Fruit fly (Drosophila melanogaster) whole organism, wandering third instar larva: ENCODE results near the gene daw.

ENCODE experiments used
- Abd-B ChIP-seq: fragments of >200 bp; optimal IDR thresholded peaks from 2 replicates; lab custom pipeline; 2017; ENCODE audit warnings: missing biosample characterization, missing genetic modification characterization
- CG32264 ChIP-seq: fragments of 200-800 bp; sonication (Bioruptor generic); optimal IDR thresholded peaks from 2 replicates; lab custom pipeline; 2016; ENCODE audit warnings: missing biosample characterization, missing genetic modification characterization
- CrebA ChIP-seq: fragments of 200-800 bp; sonication (Bioruptor generic); optimal IDR thresholded peaks from 2 replicates; lab custom pipeline; 2016; ENCODE audit warnings: missing biosample characterization, mild to moderate bottlenecking, missing genetic modification characterization, borderline replicate concordance
- Dfd ChIP-seq: fragments of >200 bp; optimal IDR thresholded peaks from 2 replicates; lab custom pipeline; 2017; ENCODE audit warnings: missing biosample characterization, missing genetic modification characterization
- Dif ChIP-seq: fragments of 200-275, 200-300 bp; sonication (Bioruptor generic); optimal IDR thresholded peaks from 2 replicates; lab custom pipeline; 2018; ENCODE audit warnings: missing biosample characterization, missing genetic modification characterization; ENCODE audit not compliant: partially characterized antibody
- HLH106 ChIP-seq: fragments of 200-800 bp; optimal IDR thresholded peaks from 3 replicates; lab custom pipeline; 2019; ENCODE audit warnings: missing biosample characterization, mild to moderate bottlenecking, missing genetic modification characterization, moderate library complexity
- Hnf4 ChIP-seq: fragments of 200-800 bp; sonication (Bioruptor generic); optimal IDR thresholded peaks from 2 replicates; lab custom pipeline; 2016; ENCODE audit warnings: missing biosample characterization, mild to moderate bottlenecking, missing genetic modification characterization
- Hr78 ChIP-seq: fragments of >200 bp; optimal IDR thresholded peaks from 2 replicates; lab custom pipeline; 2017; ENCODE audit warnings: missing biosample characterization, missing genetic modification characterization
- Hr83 ChIP-seq: fragments of 200-300 bp; sonication (Bioruptor generic); optimal IDR thresholded peaks from 2 replicates; lab custom pipeline; 2016; ENCODE audit warnings: missing biosample characterization, mild to moderate bottlenecking, missing genetic modification characterization, moderate library complexity; ENCODE audit not compliant: poor library complexity, severe bottlenecking
- Jra ChIP-seq: sonication (Bioruptor generic); optimal IDR thresholded peaks from 2 replicates; lab custom pipeline; 2016; ENCODE audit warnings: missing biosample characterization, missing genetic modification characterization
- Mio ChIP-seq: sonication (Bioruptor generic); optimal IDR thresholded peaks from 2 replicates; lab custom pipeline; 2016; ENCODE audit warnings: missing biosample characterization, missing genetic modification characterization
- N ChIP-seq: fragments of >200 bp; optimal IDR thresholded peaks from 2 replicates; lab custom pipeline; 2018; ENCODE audit warnings: missing biosample characterization, missing external identifiers, missing genetic modification characterization
- Rel ChIP-seq, 2 experiments: fragments of 200-800 bp; sonication (Bioruptor generic) in 1 of 2; optimal IDR thresholded peaks; 2 replicates in 1 of 2; 3 replicates in 1 of 2; lab custom pipeline; 2016 to 2019; ENCODE audit warnings: mild to moderate bottlenecking in 2 of 2, missing biosample characterization in 2 of 2, missing genetic modification characterization in 2 of 2, moderate library complexity in 1 of 2
- Sp1 ChIP-seq: fragments of 200-800 bp; sonication (Bioruptor generic); optimal IDR thresholded peaks from 3 replicates; lab custom pipeline; 2019; ENCODE audit warnings: missing biosample characterization, mild to moderate bottlenecking, missing genetic modification characterization, moderate library complexity
- br ChIP-seq: fragments of 200-800 bp; sonication (Bioruptor generic); optimal IDR thresholded peaks from 2 replicates; lab custom pipeline; 2016; ENCODE audit warnings: missing biosample characterization, missing genetic modification characterization
- brk ChIP-seq: fragments of 200-800 bp; sonication (Bioruptor generic); optimal IDR thresholded peaks from 2 replicates; lab custom pipeline; 2016; ENCODE audit warnings: missing biosample characterization, mild to moderate bottlenecking, missing genetic modification characterization
- dmrt93B ChIP-seq: fragments of 200-800 bp; sonication (Bioruptor generic); optimal IDR thresholded peaks from 2 replicates; lab custom pipeline; 2018; ENCODE audit warnings: missing biosample characterization, mild to moderate bottlenecking, missing genetic modification characterization
- ey ChIP-seq: fragments of 200-800 bp; sonication (Bioruptor generic); optimal IDR thresholded peaks from 2 replicates; lab custom pipeline; 2016; ENCODE audit warnings: missing biosample characterization, missing genetic modification characterization
- h ChIP-seq: fragments of 200-800 bp; sonication (Bioruptor generic); optimal IDR thresholded peaks from 3 replicates; lab custom pipeline; 2016; ENCODE audit warnings: missing biosample characterization, mild to moderate bottlenecking, missing genetic modification characterization
- jim ChIP-seq: fragments of 175-275, 200-325 bp; sonication (Bioruptor generic); optimal IDR thresholded peaks from 2 replicates; lab custom pipeline; 2016; ENCODE audit warnings: missing biosample characterization, mild to moderate bottlenecking, missing genetic modification characterization
- lola ChIP-seq: fragments of >200 bp; optimal IDR thresholded peaks from 2 replicates; lab custom pipeline; 2017; ENCODE audit warnings: missing biosample characterization, missing genetic modification characterization
- pan ChIP-seq: fragments of >200 bp; optimal IDR thresholded peaks from 2 replicates; lab custom pipeline; 2017
- psq ChIP-seq: fragments of 200-800 bp; sonication (Bioruptor generic); optimal IDR thresholded peaks from 3 replicates; lab custom pipeline; 2017; ENCODE audit warnings: missing biosample characterization, mild to moderate bottlenecking, missing genetic modification characterization, moderate library complexity
- rgr ChIP-seq: fragments of 200-800 bp; sonication (Bioruptor generic); optimal IDR thresholded peaks from 3 replicates; lab custom pipeline; 2016; ENCODE audit warnings: missing biosample characterization, mild to moderate bottlenecking, missing genetic modification characterization
- sage ChIP-seq: fragments of 200-800 bp; sonication (Bioruptor generic); optimal IDR thresholded peaks from 2 replicates; lab custom pipeline; 2016; ENCODE audit warnings: missing biosample characterization, mild to moderate bottlenecking, missing genetic modification characterization
- sv ChIP-seq: fragments of 200-800 bp; sonication (Bioruptor generic); optimal IDR thresholded peaks from 3 replicates; lab custom pipeline; 2016; ENCODE audit warnings: missing biosample characterization, missing genetic modification characterization
- tai ChIP-seq: sonication (Bioruptor generic); optimal IDR thresholded peaks from 2 replicates; lab custom pipeline; 2016; ENCODE audit warnings: missing biosample characterization, missing genetic modification characterization
- usp ChIP-seq: fragments of >200 bp; optimal IDR thresholded peaks from 2 replicates; lab custom pipeline; 2017; ENCODE audit warnings: missing biosample characterization, missing genetic modification characterization
- woc ChIP-seq: sonication (Bioruptor generic); optimal IDR thresholded peaks from 2 replicates; lab custom pipeline; 2016; ENCODE audit warnings: missing biosample characterization, mild to moderate bottlenecking, missing genetic modification characterization

daw gene

DNA sequence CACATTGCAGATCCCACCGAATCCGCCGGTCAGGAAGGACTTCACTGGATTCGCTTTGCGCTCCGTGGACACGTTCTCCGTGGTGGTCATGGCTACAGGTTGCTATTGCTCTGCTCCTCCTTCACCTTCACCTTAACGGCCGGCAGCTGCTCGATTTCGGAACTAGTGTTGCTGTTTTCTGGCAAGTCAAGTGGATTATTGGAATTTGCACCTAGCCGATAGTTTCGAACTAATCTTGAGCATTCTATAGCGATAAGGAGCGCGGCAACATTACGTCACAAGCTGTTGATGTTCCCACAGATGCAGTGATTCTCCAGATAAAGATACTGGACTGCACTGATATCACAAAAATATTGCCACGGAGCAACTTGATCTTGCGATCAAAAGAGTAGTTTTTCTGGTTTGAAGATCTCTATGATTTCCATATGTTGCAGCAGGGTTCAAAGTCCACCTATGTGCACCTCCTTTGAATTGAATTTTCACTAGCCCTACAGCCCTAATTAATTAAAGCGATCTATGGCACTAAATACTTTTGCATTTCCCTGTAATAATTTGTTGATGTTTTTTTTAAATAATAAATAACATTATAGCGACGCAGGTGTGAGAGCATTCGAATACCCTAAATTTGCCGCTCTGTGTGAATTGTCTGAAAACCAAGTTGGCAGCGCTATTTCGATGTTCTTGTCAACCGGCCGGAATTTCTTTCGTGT lies 35.4 kb upstream of the daw start, which contains the start of the genes colt and HINT1:
colt (minus strand) TSS at position 594 of the 710 bp plus-strand sequence.
HINT1 (plus strand) TSS at position 660 of the 710 bp plus-strand sequence.
- TF ChIP-seq usp (GFP tag; lab: Kevin White, UChicago) (no peak), HLH106 (tag; lab: Kevin White, UChicago) (peak; percentile 4), rgr (GFP tag; lab: Kevin White, UChicago) (no peak), Sp1 (GFP tag; lab: Kevin White, UChicago) (peak; percentile 57), Hnf4 (GFP tag; lab: Kevin White, UChicago) (peak; percentile 94), Rel (GFP tag; optimal IDR thresholded peaks at IDR 0.05; lab: Kevin White, UChicago) (no peak), Rel (tag; optimal IDR thresholded peaks at IDR 0.05; lab: Kevin White, UChicago) (peak; percentile 53), h (GFP tag; lab: Kevin White, UChicago) (peak; percentile 12), br (GFP tag; lab: Kevin White, UChicago) (peak; percentile 33), Jra (GFP tag; lab: Kevin White, UChicago) (no peak)

DNA sequence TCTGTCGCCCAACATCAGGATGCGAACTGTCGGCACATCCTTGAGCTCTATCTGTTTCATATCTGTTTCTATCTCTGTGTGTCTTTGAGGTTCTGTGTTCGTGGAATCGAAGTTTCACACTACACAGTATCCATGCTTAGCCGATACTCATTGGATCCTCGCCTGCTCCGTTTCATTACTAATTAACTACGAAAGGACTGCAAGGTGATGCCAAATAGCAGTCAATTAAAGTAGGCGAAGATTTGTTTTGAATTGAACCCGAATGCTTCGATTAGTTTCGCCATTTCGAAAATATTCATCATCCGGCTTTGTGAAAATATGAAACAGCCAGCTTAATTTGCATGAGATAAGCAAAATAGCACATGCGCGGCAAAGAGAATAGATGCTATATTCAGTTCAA lies 33.4 kb upstream of the daw start, which contains the start of gene CG15399:
CG15399 (minus strand) TSS at position 101 of the 400 bp plus-strand sequence.
- TF ChIP-seq woc (GFP tag; lab: Kevin White, UChicago) (no peak), jim (GFP tag; lab: Kevin White, UChicago) (no peak), usp (GFP tag; lab: Kevin White, UChicago) (no peak), brk (GFP tag; lab: Kevin White, UChicago) (no peak), Abd-B (GFP tag; lab: Kevin White, UChicago) (no peak), N (no peak), Hr78 (GFP tag; lab: Kevin White, UChicago) (no peak)

DNA sequence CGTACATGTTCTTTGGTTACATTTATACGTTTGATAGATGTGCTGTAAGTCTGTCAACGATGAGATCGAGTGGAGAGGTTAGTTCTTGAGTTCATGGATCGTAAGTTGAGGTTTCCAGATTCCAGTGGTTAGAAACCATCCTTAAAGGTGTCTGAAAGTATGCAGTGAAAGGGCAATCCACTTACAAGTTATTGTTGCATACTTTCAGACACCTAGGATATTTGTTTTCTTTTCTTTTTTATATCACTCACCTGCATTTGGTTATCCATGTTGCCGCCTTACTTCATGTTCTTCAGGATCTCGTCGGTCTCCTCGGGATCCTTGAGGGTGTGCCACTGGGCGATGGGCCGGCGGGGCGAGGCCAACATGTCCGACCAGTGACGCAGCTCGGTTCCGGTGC lies 22.3 kb upstream of the daw start:
- TF ChIP-seq sv (GFP tag; lab: Kevin White, UChicago), result no peak
- no peak for TF ChIP-seq CrebA
- TF ChIP-seq psq (GFP tag; lab: Kevin White, UChicago), result no peak
- TF ChIP-seq HLH106 (tag; lab: Kevin White, UChicago), result no peak
- no peak for TF ChIP-seq lola (GFP tag; lab: Kevin White, UChicago)
- TF ChIP-seq Dif, result no peak
- TF ChIP-seq sage (GFP tag; lab: Kevin White, UChicago), result no peak
- no peak for TF ChIP-seq Hr83 (GFP tag; lab: Kevin White, UChicago)
- no peak for TF ChIP-seq Jra (GFP tag; lab: Kevin White, UChicago)
- no peak for TF ChIP-seq Mio (GFP tag; lab: Kevin White, UChicago)
- no peak for TF ChIP-seq Sp1 (GFP tag; lab: Kevin White, UChicago)
- TF ChIP-seq tai (GFP tag; lab: Kevin White, UChicago), result no peak
- TF ChIP-seq ey (GFP tag; lab: Kevin White, UChicago), result no peak
- TF ChIP-seq woc (GFP tag; lab: Kevin White, UChicago), result no peak
- TF ChIP-seq dmrt93B (GFP tag; lab: Kevin White, UChicago), result no peak
- TF ChIP-seq brk (GFP tag; lab: Kevin White, UChicago), result no peak
- TF ChIP-seq Hr78 (GFP tag; lab: Kevin White, UChicago), result no peak
- no peak for TF ChIP-seq rgr (GFP tag; lab: Kevin White, UChicago)
- no peak for TF ChIP-seq Hnf4 (GFP tag; lab: Kevin White, UChicago)
- no peak for TF ChIP-seq pan

DNA sequence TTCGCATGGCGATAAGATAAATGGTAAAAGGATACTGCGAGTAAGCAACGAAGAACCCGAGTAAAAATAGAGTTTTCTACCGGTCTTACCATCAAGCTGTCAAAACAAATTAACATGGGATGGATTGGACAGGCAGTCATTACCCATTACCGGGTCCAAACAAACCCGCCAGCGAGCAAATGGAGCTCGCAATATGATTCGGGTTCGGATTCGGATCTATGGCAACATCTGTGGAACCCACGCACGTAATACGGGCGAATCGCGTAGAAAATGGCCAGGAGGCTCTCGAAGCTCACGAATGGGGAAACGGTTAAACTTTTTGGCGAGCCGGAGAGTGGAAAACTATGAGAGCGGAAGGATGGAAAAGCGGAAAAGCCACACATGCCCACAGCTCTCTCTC lies 7.9 kb upstream of the daw start:
- TF ChIP-seq Dfd (no peak), Hr78 (GFP tag; lab: Kevin White, UChicago) (no peak), Hr83 (GFP tag; lab: Kevin White, UChicago) (no peak), usp (GFP tag; lab: Kevin White, UChicago) (no peak), br (GFP tag; lab: Kevin White, UChicago) (no peak), CG32264 (no peak)

DNA sequence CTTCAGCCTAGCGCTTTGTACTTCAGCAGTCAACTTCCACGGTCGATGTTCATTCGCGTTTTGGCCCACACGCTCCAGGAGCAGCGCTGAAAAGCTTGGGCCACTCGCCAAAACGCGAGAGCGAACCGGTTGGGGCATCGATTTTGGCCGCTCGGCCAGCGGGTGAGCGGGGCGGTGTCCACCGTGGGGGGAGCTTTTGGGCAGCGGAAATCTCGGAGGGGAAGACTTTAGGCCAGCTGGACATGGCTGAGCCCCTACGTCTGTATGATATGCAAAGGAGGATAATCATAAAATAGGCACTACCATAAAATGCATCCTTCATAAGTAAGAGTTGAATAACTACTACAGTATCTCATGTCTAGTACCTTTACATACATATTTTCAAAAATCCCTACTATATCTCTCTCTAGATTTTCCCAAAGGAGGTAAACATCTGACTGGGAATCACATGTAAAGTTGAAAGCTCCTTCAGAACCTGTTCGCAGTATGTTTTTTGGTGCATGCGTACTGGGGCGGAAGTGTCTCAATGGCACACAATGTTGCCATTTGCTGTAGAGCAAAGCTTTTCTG lies 5.1 kb upstream of the daw start, which contains the start of gene Syt1:
Syt1 (minus strand) TSS at position 71 of the 570 bp plus-strand sequence.
- TF ChIP-seq Hnf4 (GFP tag; lab: Kevin White, UChicago), result no peak
- TF ChIP-seq Hr78 (GFP tag; lab: Kevin White, UChicago), result no peak
